Fruit fly (Drosophila melanogaster) whole organism, wandering third instar larva: Measurements from ENCODE around the gene CG6330.
A peak's percentile ranks its signal among the peaks of the same experiment; 100 is the strongest.

Experiments used
- Abd-B ChIP-seq: fragments of >200 bp; optimal IDR thresholded peaks from 2 replicates; lab custom pipeline; 2017; ENCODE audit warnings: missing biosample characterization, missing genetic modification characterization
- CG32264 ChIP-seq: fragments of 200-800 bp; sonication (Bioruptor generic); optimal IDR thresholded peaks from 2 replicates; lab custom pipeline; 2016; ENCODE audit warnings: missing biosample characterization, missing genetic modification characterization
- CG9705 ChIP-seq: fragments of 200-800 bp; sonication (Bioruptor generic); optimal IDR thresholded peaks from 2 replicates; lab custom pipeline; 2018; ENCODE audit warnings: missing biosample characterization, mild to moderate bottlenecking, missing genetic modification characterization
- Dfd ChIP-seq: fragments of >200 bp; optimal IDR thresholded peaks from 2 replicates; lab custom pipeline; 2017; ENCODE audit warnings: missing biosample characterization, missing genetic modification characterization
- Dif ChIP-seq: fragments of 200-275, 200-300 bp; sonication (Bioruptor generic); optimal IDR thresholded peaks from 2 replicates; lab custom pipeline; 2018; ENCODE audit warnings: missing biosample characterization, missing genetic modification characterization; ENCODE audit not compliant: partially characterized antibody
- GATAd ChIP-seq: sonication (Bioruptor generic); optimal IDR thresholded peaks from 2 replicates; lab custom pipeline; 2016; ENCODE audit warnings: missing biosample characterization, missing genetic modification characterization
- HLH106 ChIP-seq: fragments of 200-800 bp; optimal IDR thresholded peaks from 3 replicates; lab custom pipeline; 2019; ENCODE audit warnings: missing biosample characterization, mild to moderate bottlenecking, missing genetic modification characterization, moderate library complexity
- Hnf4 ChIP-seq: fragments of 200-800 bp; sonication (Bioruptor generic); optimal IDR thresholded peaks from 2 replicates; lab custom pipeline; 2016; ENCODE audit warnings: missing biosample characterization, mild to moderate bottlenecking, missing genetic modification characterization
- Hr83 ChIP-seq: fragments of 200-300 bp; sonication (Bioruptor generic); optimal IDR thresholded peaks from 2 replicates; lab custom pipeline; 2016; ENCODE audit warnings: missing biosample characterization, mild to moderate bottlenecking, missing genetic modification characterization, moderate library complexity; ENCODE audit not compliant: poor library complexity, severe bottlenecking
- Jra ChIP-seq: sonication (Bioruptor generic); optimal IDR thresholded peaks from 2 replicates; lab custom pipeline; 2016; ENCODE audit warnings: missing biosample characterization, missing genetic modification characterization
- Mio ChIP-seq: sonication (Bioruptor generic); optimal IDR thresholded peaks from 2 replicates; lab custom pipeline; 2016; ENCODE audit warnings: missing biosample characterization, missing genetic modification characterization
- Myc ChIP-seq: fragments of >200 bp; optimal IDR thresholded peaks from 2 replicates; lab custom pipeline; 2017
- OdsH ChIP-seq: fragments of 200-800 bp; sonication (Bioruptor generic); optimal IDR thresholded peaks from 2 replicates; lab custom pipeline; 2016; ENCODE audit warnings: missing biosample characterization, mild to moderate bottlenecking, missing genetic modification characterization
- Rel ChIP-seq, 2 experiments: fragments of 200-800 bp; sonication (Bioruptor generic) in 1 of 2; optimal IDR thresholded peaks; 2 replicates in 1 of 2; 3 replicates in 1 of 2; lab custom pipeline; 2016 to 2019; ENCODE audit warnings: mild to moderate bottlenecking in 2 of 2, missing biosample characterization in 2 of 2, missing genetic modification characterization in 2 of 2, moderate library complexity in 1 of 2
- Sp1 ChIP-seq: fragments of 200-800 bp; sonication (Bioruptor generic); optimal IDR thresholded peaks from 3 replicates; lab custom pipeline; 2019; ENCODE audit warnings: missing biosample characterization, mild to moderate bottlenecking, missing genetic modification characterization, moderate library complexity
- Vsx2 ChIP-seq: fragments of 200-300, 225-300 bp; sonication (Bioruptor generic); optimal IDR thresholded peaks from 2 replicates; lab custom pipeline; 2018; ENCODE audit warnings: missing biosample characterization, missing genetic modification characterization; ENCODE audit not compliant: partially characterized antibody
- br ChIP-seq: fragments of 200-800 bp; sonication (Bioruptor generic); optimal IDR thresholded peaks from 2 replicates; lab custom pipeline; 2016; ENCODE audit warnings: missing biosample characterization, missing genetic modification characterization
- dl ChIP-seq, 2 experiments: fragments of 175-275, 200-275 bp in 1 of 2; fragments of 200-275 bp in 1 of 2; sonication (Bioruptor generic); optimal IDR thresholded peaks; lab custom pipeline; 2018; ENCODE audit warnings: mild to moderate bottlenecking in 2 of 2, missing biosample characterization in 2 of 2, missing genetic modification characterization in 2 of 2, moderate library complexity in 2 of 2; ENCODE audit not compliant: partially characterized antibody in 2 of 2, insufficient read depth in 1 of 2
- dmrt93B ChIP-seq: fragments of 200-800 bp; sonication (Bioruptor generic); optimal IDR thresholded peaks from 2 replicates; lab custom pipeline; 2018; ENCODE audit warnings: missing biosample characterization, mild to moderate bottlenecking, missing genetic modification characterization
- ey ChIP-seq: fragments of 200-800 bp; sonication (Bioruptor generic); optimal IDR thresholded peaks from 2 replicates; lab custom pipeline; 2016; ENCODE audit warnings: missing biosample characterization, missing genetic modification characterization
- foxo ChIP-seq, 2 experiments: fragments of 200-800 bp; sonication (Bioruptor generic); optimal IDR thresholded peaks; 2 replicates in 1 of 2; 3 replicates in 1 of 2; lab custom pipeline; 2016 to 2017; ENCODE audit warnings: missing biosample characterization in 2 of 2, missing genetic modification characterization in 2 of 2
- fru ChIP-seq: fragments of 200-800 bp; sonication (Bioruptor generic); optimal IDR thresholded peaks from 3 replicates; lab custom pipeline; 2016; ENCODE audit warnings: missing biosample characterization, mild to moderate bottlenecking, missing genetic modification characterization
- h ChIP-seq: fragments of 200-800 bp; sonication (Bioruptor generic); optimal IDR thresholded peaks from 3 replicates; lab custom pipeline; 2016; ENCODE audit warnings: missing biosample characterization, mild to moderate bottlenecking, missing genetic modification characterization
- lola ChIP-seq: fragments of >200 bp; optimal IDR thresholded peaks from 2 replicates; lab custom pipeline; 2017; ENCODE audit warnings: missing biosample characterization, missing genetic modification characterization
- psq ChIP-seq: fragments of 200-800 bp; sonication (Bioruptor generic); optimal IDR thresholded peaks from 3 replicates; lab custom pipeline; 2017; ENCODE audit warnings: missing biosample characterization, mild to moderate bottlenecking, missing genetic modification characterization, moderate library complexity
- rgr ChIP-seq: fragments of 200-800 bp; sonication (Bioruptor generic); optimal IDR thresholded peaks from 3 replicates; lab custom pipeline; 2016; ENCODE audit warnings: missing biosample characterization, mild to moderate bottlenecking, missing genetic modification characterization
- sage ChIP-seq: fragments of 200-800 bp; sonication (Bioruptor generic); optimal IDR thresholded peaks from 2 replicates; lab custom pipeline; 2016; ENCODE audit warnings: missing biosample characterization, mild to moderate bottlenecking, missing genetic modification characterization
- woc ChIP-seq: sonication (Bioruptor generic); optimal IDR thresholded peaks from 2 replicates; lab custom pipeline; 2016; ENCODE audit warnings: missing biosample characterization, mild to moderate bottlenecking, missing genetic modification characterization

The CG6330 gene

DNA sequence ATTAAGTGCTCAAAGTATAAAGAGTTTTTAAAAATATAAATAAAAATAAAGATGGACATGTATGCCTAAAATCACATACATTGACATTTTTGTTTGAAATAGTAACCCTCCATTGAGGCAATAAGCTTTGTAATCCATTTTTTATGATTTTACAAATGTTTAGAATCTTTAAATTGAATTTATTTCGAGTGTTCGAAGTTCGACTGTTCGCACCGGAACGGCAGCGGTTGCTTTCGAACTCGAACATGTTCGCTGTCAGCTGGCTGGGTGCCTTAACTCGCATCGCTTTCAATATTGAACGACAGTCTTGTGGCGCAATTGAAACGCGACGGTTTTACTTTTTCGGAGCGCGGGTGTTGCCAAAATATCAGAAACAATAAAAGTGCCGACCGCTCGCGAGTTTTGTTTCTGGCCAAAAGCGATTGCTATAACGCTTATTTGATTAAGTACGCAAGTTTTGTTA, 42.8 kb downstream of the CG6330 start, which contains the start of gene CG46339:
CG46339 (plus strand) TSS at position 299 of the 463 bp plus-strand sequence.
- no peak for TF ChIP-seq GATAd (GFP tag; lab: Kevin White, UChicago)
- peak; percentile 78 for TF ChIP-seq br (GFP tag; lab: Kevin White, UChicago)
- TF ChIP-seq Hr83 (GFP tag; lab: Kevin White, UChicago) = peak; percentile 92
- peak; percentile 62 for TF ChIP-seq h (GFP tag; lab: Kevin White, UChicago)
- TF ChIP-seq foxo (GFP tag; optimal IDR thresholded peaks at IDR 0.05; lab: Kevin White, UChicago) = peak in 1 of 2 experiments; percentile 55
- peak; percentile 41 for TF ChIP-seq Jra (GFP tag; lab: Kevin White, UChicago)
- TF ChIP-seq Dif = peak; percentile 76
- TF ChIP-seq Abd-B (GFP tag; lab: Kevin White, UChicago) = no peak
- peak; percentile 76 for TF ChIP-seq rgr (GFP tag; lab: Kevin White, UChicago)
- no peak for TF ChIP-seq woc (GFP tag; lab: Kevin White, UChicago)
- TF ChIP-seq ey (GFP tag; lab: Kevin White, UChicago) = no peak
- peak; percentile 30 for TF ChIP-seq HLH106 (tag; lab: Kevin White, UChicago)
- peak; percentile 45 for TF ChIP-seq OdsH (GFP tag; lab: Kevin White, UChicago)
- no peak for TF ChIP-seq CG9705 (GFP tag; lab: Kevin White, UChicago)
- TF ChIP-seq Vsx2 (GFP tag; lab: Kevin White, UChicago) = peak; percentile 91
- peak; percentile 53 for TF ChIP-seq Sp1 (GFP tag; lab: Kevin White, UChicago)
- peak; percentile 8 for TF ChIP-seq fru (GFP tag; lab: Kevin White, UChicago)
- TF ChIP-seq Rel (GFP tag; optimal IDR thresholded peaks at IDR 0.05; lab: Kevin White, UChicago) = no peak
- TF ChIP-seq Rel (tag; optimal IDR thresholded peaks at IDR 0.05; lab: Kevin White, UChicago) = peak; percentile 36
- no peak for TF ChIP-seq lola (GFP tag; lab: Kevin White, UChicago)
- TF ChIP-seq dl (GFP tag; optimal IDR thresholded peaks at IDR 0.05; lab: Kevin White, UChicago; ENCODE audit: insufficient read depth in 1 of 2, partially characterized antibody in 2 of 2) = peak in 1 of 2 experiments; percentile 4
- no peak for TF ChIP-seq Hnf4
- TF ChIP-seq psq (GFP tag; lab: Kevin White, UChicago) = no peak

DNA sequence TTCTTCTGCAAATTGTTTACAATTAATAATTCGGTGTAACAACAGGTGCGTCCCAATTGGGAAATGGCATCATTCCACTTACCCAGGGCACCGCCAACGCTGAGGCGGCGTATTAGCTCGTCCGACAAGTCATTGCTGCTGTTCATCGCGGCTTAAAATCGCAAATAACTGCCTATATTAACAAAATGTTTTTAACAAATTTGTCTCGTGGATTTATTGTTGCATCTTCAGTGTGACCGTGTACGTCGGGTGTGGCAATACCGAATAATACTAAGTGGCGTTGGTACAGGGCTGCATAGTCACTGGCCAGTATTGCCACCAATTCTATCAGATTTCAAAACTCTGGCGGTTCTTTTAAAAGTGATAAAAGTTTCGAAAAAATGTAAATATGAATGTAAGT, 45.7 kb downstream of the CG6330 start, which contains the start of gene Ets97D:
Ets97D (minus strand) TSS at position 272 of the 400 bp plus-strand sequence.
- no peak for TF ChIP-seq sage
- no peak for TF ChIP-seq HLH106 (tag; lab: Kevin White, UChicago)
- TF ChIP-seq CG32264 (GFP tag; lab: Kevin White, UChicago) = no peak

DNA sequence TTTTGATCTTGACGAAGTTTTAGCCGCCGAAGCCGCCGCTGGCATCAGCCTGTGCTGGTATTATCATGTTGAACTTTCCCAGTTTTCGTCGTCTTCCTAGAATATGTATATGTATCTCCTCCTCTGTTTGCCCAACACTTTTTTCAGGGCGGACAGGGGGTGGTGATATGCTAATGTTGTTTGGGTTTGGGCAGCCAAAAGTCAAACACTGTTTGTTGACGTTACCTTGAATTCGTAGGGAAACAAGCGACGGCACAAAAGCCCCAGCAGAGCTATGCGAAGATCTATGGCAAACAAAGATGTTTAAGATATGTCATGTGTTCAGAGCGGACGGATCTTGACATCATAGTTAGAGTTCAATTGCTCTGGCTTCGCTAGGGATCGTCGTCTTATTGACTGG, 49.5 kb downstream of the CG6330 start:
- TF ChIP-seq Myc (lab: Kevin White, UChicago) (no peak), h (GFP tag; lab: Kevin White, UChicago) (no peak)

DNA sequence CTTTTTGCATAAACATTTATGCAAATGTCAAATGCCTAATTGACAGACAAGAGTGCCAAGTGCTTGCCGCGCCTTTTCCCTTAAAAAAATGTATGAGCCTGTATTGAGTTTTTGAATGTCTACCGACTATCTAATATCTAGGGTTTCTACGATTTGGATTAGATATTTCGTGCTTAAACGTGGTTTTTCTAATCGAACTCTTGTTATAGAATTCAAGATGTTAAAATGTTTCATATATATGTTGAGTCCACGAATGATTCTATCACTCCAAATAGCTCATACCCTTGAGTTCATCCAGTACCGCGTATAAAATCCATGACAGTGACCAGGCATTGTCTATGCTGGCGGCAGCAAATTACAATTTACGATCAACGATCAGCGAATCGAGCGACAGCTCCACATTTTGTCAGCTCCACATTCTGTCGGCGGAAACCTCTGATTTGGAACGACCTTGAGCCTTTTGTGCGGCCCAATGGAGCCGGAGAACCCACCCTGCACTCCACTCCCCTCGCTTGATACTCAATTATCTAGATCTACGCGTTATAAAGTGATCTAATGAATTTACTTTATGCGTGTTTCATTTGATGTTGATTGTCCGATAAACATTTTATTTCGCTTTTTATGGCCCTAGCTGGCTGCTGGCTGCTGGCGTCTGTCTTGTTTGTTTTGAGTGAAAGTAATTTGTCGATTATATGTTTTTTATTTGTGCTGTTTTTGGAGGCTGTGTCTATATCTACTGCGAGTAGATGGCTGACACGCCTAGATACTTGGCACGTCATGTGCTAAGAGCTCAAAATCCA, 51.4 kb downstream of the CG6330 start:
- TF ChIP-seq Dfd (no peak), OdsH (GFP tag; lab: Kevin White, UChicago) (no peak), br (GFP tag; lab: Kevin White, UChicago) (no peak), Vsx2 (GFP tag; lab: Kevin White, UChicago) (no peak), Sp1 (GFP tag; lab: Kevin White, UChicago) (no peak), h (GFP tag; lab: Kevin White, UChicago) (no peak)
- TF ChIP-seq, all 38 proteins: peak for 0

DNA sequence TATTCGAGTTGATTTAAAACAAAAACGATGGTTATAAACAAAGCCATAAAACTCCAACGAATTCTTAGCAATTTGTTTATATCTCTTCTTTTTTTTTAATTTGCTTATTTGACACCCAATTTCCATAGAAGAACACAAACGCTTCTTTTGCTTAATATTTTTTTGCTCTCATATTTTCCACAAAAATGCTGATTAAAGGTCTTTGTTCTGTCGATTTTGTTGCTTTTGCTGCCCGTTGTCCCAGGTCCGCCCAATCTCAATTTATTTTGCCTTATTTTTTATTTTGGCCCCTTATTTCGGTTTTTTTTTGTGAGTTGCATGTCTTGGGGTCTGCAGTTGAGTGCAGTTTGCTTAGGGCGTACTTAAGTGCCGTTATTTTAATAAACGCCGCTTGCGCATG, 52.3 kb downstream of the CG6330 start:
- TF ChIP-seq Hnf4 (no peak), Mio (GFP tag; lab: Kevin White, UChicago) (no peak), dmrt93B (no peak)
